Fruit fly (Drosophila melanogaster) whole organism, embryonic: Measurements from ENCODE around the gene PolE2.
A peak's percentile ranks its signal among the peaks of the same experiment; 100 is the strongest.

Experiments
- Abd-B ChIP-seq: fragments of 200-800 bp; sonication (Bioruptor generic); optimal IDR thresholded peaks from 2 replicates; lab custom pipeline; 2018; ENCODE audit warnings: missing biosample characterization, mild to moderate bottlenecking, missing genetic modification characterization, moderate library complexity
- Awh ChIP-seq: fragments of 200-800 bp; sonication (Bioruptor generic); IDR thresholded peaks from 2 replicates; pipeline ENCODE4, ENCODE4 v1.3.6; 2022; ENCODE audit warnings: missing biosample characterization, missing genetic modification characterization
- Blimp-1 ChIP-seq: fragments of 200-800 bp; sonication (Bioruptor generic); optimal IDR thresholded peaks from 3 replicates; lab custom pipeline; 2018; ENCODE audit warnings: missing biosample characterization, missing genetic modification characterization, mild to moderate bottlenecking, moderate library complexity, missing genetic modification reagents
- BtbVII ChIP-seq: fragments of 200-800 bp; sonication (Bioruptor generic); optimal IDR thresholded peaks from 3 replicates; lab custom pipeline; 2017; ENCODE audit warnings: missing biosample characterization, mild to moderate bottlenecking, missing genetic modification characterization
- CG10321 ChIP-seq: fragments of 200-800 bp; sonication (Bioruptor generic); IDR thresholded peaks from 2 replicates; pipeline ENCODE4 v1.3.6; 2022; ENCODE audit warnings: missing biosample characterization, missing genetic modification characterization
- CG10543 ChIP-seq: fragments of 200-800 bp; sonication (Bioruptor generic); optimal IDR thresholded peaks from 3 replicates; lab custom pipeline; 2017; ENCODE audit warnings: missing biosample characterization, mild to moderate bottlenecking, missing genetic modification characterization, moderate library complexity
- CG10654 ChIP-seq: fragments of 200-800 bp; sonication (Bioruptor generic); optimal IDR thresholded peaks from 2 replicates; lab custom pipeline; 2016; ENCODE audit warnings: missing biosample characterization, missing genetic modification characterization
- CG12299 ChIP-seq: fragments of 200-800 bp; sonication (Bioruptor generic); optimal IDR thresholded peaks from 2 replicates; lab custom pipeline; 2018; ENCODE audit warnings: missing biosample characterization, mild to moderate bottlenecking, missing genetic modification characterization
- CG12942 ChIP-seq: fragments of 200-800 bp; sonication (Bioruptor generic); optimal IDR thresholded peaks from 3 replicates; lab custom pipeline; 2016; ENCODE audit warnings: missing biosample characterization, missing genetic modification characterization
- CG13287 ChIP-seq: fragments of 200-800 bp; sonication (Bioruptor generic); IDR thresholded peaks from 2 replicates; pipeline ENCODE4 v1.3.6; 2022; ENCODE audit warnings: missing biosample characterization, missing genetic modification characterization; ENCODE audit not compliant: partially characterized antibody
- CG13424 ChIP-seq: fragments of 200-800 bp; sonication (Bioruptor generic); optimal IDR thresholded peaks from 2 replicates; lab custom pipeline; 2019; ENCODE audit warnings: missing biosample characterization, mild to moderate bottlenecking, missing genetic modification characterization, moderate library complexity
- CG18599 ChIP-seq: fragments of 200-800 bp; sonication (Bioruptor generic); optimal IDR thresholded peaks from 3 replicates; lab custom pipeline; 2017; ENCODE audit warnings: missing biosample characterization, missing genetic modification characterization, mild to moderate bottlenecking, moderate library complexity, missing genetic modification reagents
- CG2199 ChIP-seq: fragments of 200-800 bp; sonication (Bioruptor generic); IDR thresholded peaks from 3 replicates; pipeline ENCODE4 v1.3.6; 2022; ENCODE audit warnings: missing biosample characterization, missing genetic modification characterization
- CG2202 ChIP-seq: fragments of 200-800 bp; sonication (Bioruptor generic); optimal IDR thresholded peaks from 2 replicates; lab custom pipeline; 2018; ENCODE audit warnings: missing biosample characterization, mild to moderate bottlenecking, missing genetic modification characterization
- CG34376 ChIP-seq: fragments of 200-800 bp; sonication (Bioruptor generic); optimal IDR thresholded peaks from 2 replicates; lab custom pipeline; 2018; ENCODE audit warnings: missing biosample characterization, mild to moderate bottlenecking, missing genetic modification characterization
- CG34422 ChIP-seq: fragments of 200-800 bp; sonication (Bioruptor generic); IDR thresholded peaks from 3 replicates; pipeline ENCODE4 v1.3.6; 2022; ENCODE audit warnings: missing biosample characterization, missing genetic modification characterization
- CG4282 ChIP-seq: fragments of 200-800 bp; sonication (Bioruptor generic); optimal IDR thresholded peaks from 2 replicates; lab custom pipeline; 2016; ENCODE audit warnings: missing biosample characterization, missing genetic modification characterization
- CG4424 ChIP-seq: fragments of 200-800 bp; sonication (Bioruptor generic); optimal IDR thresholded peaks from 3 replicates; lab custom pipeline; 2016; ENCODE audit warnings: missing biosample characterization, missing genetic modification characterization
- CG6254 ChIP-seq: fragments of 200-800 bp; sonication (Bioruptor generic); optimal IDR thresholded peaks from 3 replicates; lab custom pipeline; 2017; ENCODE audit warnings: mild to moderate bottlenecking, missing biosample characterization, missing genetic modification reagents, missing genetic modification characterization
- CG9932 ChIP-seq: fragments of 200-800 bp; sonication (Bioruptor generic); IDR thresholded peaks from 2 replicates; pipeline ENCODE4 v1.3.6; 2022; ENCODE audit warnings: missing biosample characterization, missing genetic modification characterization
- Camta ChIP-seq: fragments of 200-800 bp; sonication (Bioruptor generic); optimal IDR thresholded peaks from 2 replicates; lab custom pipeline; 2016; ENCODE audit warnings: missing biosample characterization, missing genetic modification characterization
- Hand ChIP-seq: fragments of 200-800 bp; sonication (Bioruptor generic); optimal IDR thresholded peaks from 2 replicates; lab custom pipeline; 2017; ENCODE audit warnings: mild to moderate bottlenecking, missing biosample characterization, missing genetic modification reagents, missing genetic modification characterization
- Lhr ChIP-seq: fragments of 200-800 bp; sonication (Bioruptor generic); optimal IDR thresholded peaks from 3 replicates; lab custom pipeline; 2017; ENCODE audit warnings: mild to moderate bottlenecking, missing biosample characterization, missing genetic modification reagents, missing genetic modification characterization
- Oli ChIP-seq: fragments of 200-800 bp; sonication (Bioruptor generic); optimal IDR thresholded peaks from 2 replicates; lab custom pipeline; 2018; ENCODE audit warnings: missing biosample characterization, mild to moderate bottlenecking, missing genetic modification characterization, moderate library complexity
- Sox102F ChIP-seq: fragments of 200-800 bp; sonication (Bioruptor generic); optimal IDR thresholded peaks from 2 replicates; lab custom pipeline; 2018; ENCODE audit warnings: missing biosample characterization, mild to moderate bottlenecking, missing genetic modification characterization, moderate library complexity
- Sry-β ChIP-seq: fragments of 200-800 bp; sonication (Bioruptor generic); optimal IDR thresholded peaks from 2 replicates; lab custom pipeline; 2018; ENCODE audit warnings: missing biosample characterization, mild to moderate bottlenecking, missing genetic modification characterization, moderate library complexity
- Sry-δ ChIP-seq: fragments of 200-800 bp; sonication (Bioruptor generic); optimal IDR thresholded peaks from 2 replicates; lab custom pipeline; 2016; ENCODE audit warnings: missing biosample characterization, missing genetic modification characterization
- Ssrp ChIP-seq: fragments of 200-800 bp; sonication (Bioruptor generic); optimal IDR thresholded peaks from 2 replicates; lab custom pipeline; 2018; ENCODE audit warnings: missing biosample characterization, mild to moderate bottlenecking, missing genetic modification characterization, moderate library complexity
- Usf ChIP-seq: fragments of 200-800 bp; sonication (Bioruptor generic); optimal IDR thresholded peaks from 2 replicates; lab custom pipeline; 2017; ENCODE audit warnings: missing genotype, missing biosample characterization, missing genetic modification characterization
- aop ChIP-seq: fragments of 200-800 bp; sonication (Bioruptor generic); IDR thresholded peaks from 2 replicates; pipeline ENCODE4 v1.3.6; 2022; ENCODE audit warnings: missing biosample characterization, missing genetic modification characterization
- ara ChIP-seq: fragments of 200-800 bp; sonication (Bioruptor generic); IDR thresholded peaks from 2 replicates; pipeline ENCODE4 v1.3.6; 2022; ENCODE audit warnings: missing biosample characterization, missing genetic modification characterization
- crc ChIP-seq: fragments of 200-800 bp; sonication (Bioruptor generic); optimal IDR thresholded peaks from 2 replicates; lab custom pipeline; 2016; ENCODE audit warnings: missing biosample characterization, missing genetic modification characterization
- ewg ChIP-seq: fragments of 200-800 bp; sonication (Bioruptor generic); optimal IDR thresholded peaks from 3 replicates; lab custom pipeline; 2017; ENCODE audit warnings: mild to moderate bottlenecking, missing biosample characterization, missing genetic modification reagents, missing genetic modification characterization
- fru ChIP-seq: fragments of >200 bp; optimal IDR thresholded peaks from 2 replicates; lab custom pipeline; 2017
- gsb ChIP-seq: fragments of 200-800 bp; sonication (Bioruptor generic); IDR thresholded peaks from 2 replicates; pipeline ENCODE4 v1.3.6; 2022; ENCODE audit warnings: missing biosample characterization, missing genetic modification characterization
- gt ChIP-seq: fragments of 200-800 bp; sonication (Bioruptor generic); IDR thresholded peaks from 2 replicates; pipeline ENCODE4 v1.3.6; 2022; ENCODE audit warnings: missing biosample characterization, missing genetic modification characterization
- hbn ChIP-seq: fragments of 200-800 bp; sonication (Bioruptor generic); IDR thresholded peaks from 2 replicates; pipeline ENCODE4 v1.3.6; 2022; ENCODE audit warnings: missing biosample characterization, missing genetic modification characterization; ENCODE audit not compliant: partially characterized antibody
- hkb ChIP-seq, 2 experiments: fragments of 200-800 bp in 1 of 2; fragments of >200 bp in 1 of 2; sonication (Bioruptor generic) in 1 of 2; IDR thresholded peaks in 1 of 2; optimal IDR thresholded peaks in 1 of 2; 2 replicates each; pipeline versions ENCODE4 v1.3.6 to Lab custom; 2017 to 2022; ENCODE audit warnings: missing biosample characterization in 1 of 2, missing genetic modification characterization in 1 of 2
- ind ChIP-seq: fragments of 200-800 bp; sonication (Bioruptor generic); optimal IDR thresholded peaks from 3 replicates; lab custom pipeline; 2016; ENCODE audit warnings: missing biosample characterization, missing genetic modification characterization
- jigr1 ChIP-seq: fragments of 200-800 bp; sonication (Bioruptor generic); IDR thresholded peaks from 3 replicates; pipeline ENCODE4 v1.3.6; 2022; ENCODE audit warnings: missing biosample characterization, missing genetic modification characterization
- kni ChIP-seq: fragments of 200-800 bp; sonication (Bioruptor generic); optimal IDR thresholded peaks from 3 replicates; lab custom pipeline; 2017; ENCODE audit warnings: mild to moderate bottlenecking, missing biosample characterization, missing genetic modification reagents, missing genetic modification characterization
- mam ChIP-seq: fragments of 200-800 bp; sonication (Bioruptor generic); optimal IDR thresholded peaks from 3 replicates; lab custom pipeline; 2016; ENCODE audit warnings: missing biosample characterization, missing genetic modification characterization
- mld ChIP-seq: fragments of 200-800 bp; sonication (Bioruptor generic); IDR thresholded peaks from 3 replicates; pipeline ENCODE4 v1.3.6; 2022; ENCODE audit warnings: missing biosample characterization, missing genetic modification characterization; ENCODE audit not compliant: partially characterized antibody
- nau ChIP-seq: fragments of 200-800 bp; sonication (Bioruptor generic); optimal IDR thresholded peaks from 3 replicates; lab custom pipeline; 2017; ENCODE audit warnings: missing biosample characterization, mild to moderate bottlenecking, missing genetic modification characterization, missing genetic modification reagents
- nerfin-1 ChIP-seq: fragments of 200-800 bp; sonication (Bioruptor generic); optimal IDR thresholded peaks from 3 replicates; lab custom pipeline; 2019; ENCODE audit warnings: missing biosample characterization, mild to moderate bottlenecking, missing genetic modification characterization, moderate library complexity
- pzg ChIP-seq: fragments of 200-800 bp; sonication (Bioruptor generic); optimal IDR thresholded peaks from 3 replicates; lab custom pipeline; 2018; ENCODE audit warnings: missing biosample characterization, mild to moderate bottlenecking, missing genetic modification characterization, moderate library complexity
- sd ChIP-seq: fragments of 200-800 bp; sonication (Bioruptor generic); optimal IDR thresholded peaks from 3 replicates; lab custom pipeline; 2018; ENCODE audit warnings: missing biosample characterization, mild to moderate bottlenecking, missing genetic modification characterization, moderate library complexity
- sima ChIP-seq: fragments of 200-800 bp; sonication (Bioruptor generic); optimal IDR thresholded peaks from 2 replicates; lab custom pipeline; 2016; ENCODE audit warnings: missing biosample characterization, missing genetic modification characterization
- sr ChIP-seq: fragments of 200-800 bp; sonication (Bioruptor generic); IDR thresholded peaks from 3 replicates; pipeline ENCODE4 v1.3.6; 2022; ENCODE audit warnings: missing biosample characterization, missing genetic modification characterization
- twi ChIP-seq: fragments of 200-800 bp; optimal IDR thresholded peaks from 2 replicates; lab custom pipeline; 2019; ENCODE audit warnings: missing biosample characterization, mild to moderate bottlenecking, missing genetic modification characterization, moderate library complexity
- z ChIP-seq: fragments of 200-800 bp; sonication (Bioruptor generic); IDR thresholded peaks from 3 replicates; pipeline ENCODE4 v1.3.6; 2022; ENCODE audit warnings: missing biosample characterization, missing genetic modification characterization

The PolE2 gene

dm6 chr3L:5920778-5921177 lies 23.5 kb upstream of the PolE2 start (continued):
- no peak for TF ChIP-seq crc
- peak; percentile 22 for TF ChIP-seq Blimp-1
- no peak for TF ChIP-seq ara (GFP tag; lab: Robert Waterston, UW)
- TF ChIP-seq sima (GFP tag; lab: Kevin White, UChicago) = no peak
- no peak for TF ChIP-seq ind (GFP tag; lab: Kevin White, UChicago)
- TF ChIP-seq CG10321 (GFP tag; lab: Robert Waterston, UW) = no peak
- TF ChIP-seq CG2199 (GFP tag; lab: Robert Waterston, UW) = no peak
- no peak for TF ChIP-seq CG34376
- TF ChIP-seq Sox102F (GFP tag; lab: Kevin White, UChicago) = no peak
- no peak for TF ChIP-seq fru (lab: Kevin White, UChicago)
- TF ChIP-seq CG13287 (GFP tag; lab: Robert Waterston, UW) = peak; percentile 39; the same call in 1 of the 2 replicates
- no peak for TF ChIP-seq gt (GFP tag; lab: Robert Waterston, UW)
- no peak for TF ChIP-seq twi (tag; lab: Kevin White, UChicago)
- no peak for TF ChIP-seq Hand
- TF ChIP-seq CG9932 (GFP tag; lab: Robert Waterston, UW) = no peak
- TF ChIP-seq CG10654 = no peak
- TF ChIP-seq Lhr (GFP tag; lab: Kevin White, UChicago) = no peak
- TF ChIP-seq sr (GFP tag; lab: Robert Waterston, UW) = no peak
- no peak for TF ChIP-seq CG4282 (GFP tag; lab: Kevin White, UChicago)
- no peak for TF ChIP-seq Sry-β
- TF ChIP-seq aop (GFP tag; lab: Robert Waterston, UW) = no peak
- peak; percentile 13 for TF ChIP-seq pzg (GFP tag; lab: Kevin White, UChicago)
- peak; percentile 37; the same call in 1 of the 3 replicates for TF ChIP-seq CG34422 (GFP tag; lab: Robert Waterston, UW)
- TF ChIP-seq Camta (GFP tag; lab: Kevin White, UChicago) = no peak
- no peak for TF ChIP-seq hbn (GFP tag; lab: Robert Waterston, UW)
- no peak for TF ChIP-seq CG12299
- TF ChIP-seq CG18599 (GFP tag; lab: Kevin White, UChicago) = no peak
- no peak for TF ChIP-seq Sry-δ (GFP tag; lab: Kevin White, UChicago)
- no peak for TF ChIP-seq hkb (optimal IDR thresholded peaks at IDR 0.05; lab: Kevin White, UChicago)
- peak; percentile 42; the same call in 1 of the 2 replicates for TF ChIP-seq hkb (GFP tag; IDR thresholded peaks at IDR 0.05; lab: Robert Waterston, UW)
- no peak for TF ChIP-seq BtbVII
- TF ChIP-seq Usf (GFP tag; lab: Kevin White, UChicago) = no peak
- TF ChIP-seq Ssrp (tag; lab: Kevin White, UChicago) = no peak
- no peak for TF ChIP-seq gsb
- no peak for TF ChIP-seq CG13424 (tag; lab: Kevin White, UChicago)
- 0 out of 2 replicates have a peak, but pooled peaks have one; percentile 9 for TF ChIP-seq Awh (GFP tag; lab: Robert Waterston, UW)
- peak; percentile 86 for TF ChIP-seq ewg (GFP tag; lab: Kevin White, UChicago)
- TF ChIP-seq z (GFP tag; lab: Robert Waterston, UW) = no peak
- TF ChIP-seq Abd-B (GFP tag; lab: Kevin White, UChicago) = no peak
- no peak for TF ChIP-seq nau (GFP tag; lab: Kevin White, UChicago)
- no peak for TF ChIP-seq CG6254
- no peak for TF ChIP-seq CG12942 (GFP tag; lab: Kevin White, UChicago)
- no peak for TF ChIP-seq CG4424
- no peak for TF ChIP-seq mld (GFP tag; lab: Robert Waterston, UW)
- no peak for TF ChIP-seq kni (GFP tag; lab: Kevin White, UChicago)
- TF ChIP-seq mam (GFP tag; lab: Kevin White, UChicago) = no peak
- no peak for TF ChIP-seq sd (tag; lab: Kevin White, UChicago)
- TF ChIP-seq CG10543 (GFP tag; lab: Kevin White, UChicago) = peak; percentile 4
- no peak for TF ChIP-seq jigr1 (GFP tag; lab: Robert Waterston, UW)
- TF ChIP-seq nerfin-1 (tag; lab: Kevin White, UChicago) = no peak
- TF ChIP-seq Oli (tag; lab: Kevin White, UChicago) = peak; percentile 4
- no peak for TF ChIP-seq CG2202 (tag; lab: Kevin White, UChicago)
